Fruit fly (Drosophila melanogaster): ENCODE data around the gene CG4036.

Gene CG4036

DNA sequence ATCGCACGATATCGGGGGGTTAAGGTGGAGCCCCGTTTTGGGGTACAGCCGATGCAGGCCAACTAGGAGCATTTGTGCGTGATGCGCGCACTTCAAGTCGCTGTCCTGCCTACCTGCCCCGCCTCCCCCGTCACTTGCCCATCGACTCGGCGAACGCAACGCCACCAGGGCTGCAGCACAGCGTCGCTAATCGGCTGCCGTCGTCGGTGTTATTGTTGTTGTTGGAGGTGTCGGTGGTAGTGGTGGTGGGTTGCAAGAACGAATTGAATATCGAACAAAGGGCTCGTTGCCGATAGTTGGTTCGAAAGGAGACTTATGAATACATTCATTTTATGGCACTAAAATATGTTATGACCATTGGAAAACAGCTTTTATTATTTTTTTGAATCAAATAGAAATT is 31.8 kb upstream of the CG4036 start (continued):
- TF ChIP-seq D (optimal IDR thresholded peaks at IDR 0.05) (no peak), D (GFP tag; optimal IDR thresholded peaks at IDR 0.05) (no peak), oc (tag; optimal IDR thresholded peaks at IDR 0.05) (peak; percentile 42), Hmr (GFP tag; optimal IDR thresholded peaks at IDR 0.05) (peak; percentile 60), eyg (GFP tag; optimal IDR thresholded peaks at IDR 0.05) (no peak), CG12071 (GFP tag; optimal IDR thresholded peaks at IDR 0.05) (peak; percentile 40), CG11696 (GFP tag; IDR thresholded peaks at IDR 0.05) (no peak), CG13123 (GFP tag; optimal IDR thresholded peaks at IDR 0.05) (no peak), Ptx1 (GFP tag; IDR thresholded peaks at IDR 0.05) (peak; percentile 65), CG2199 (GFP tag; IDR thresholded peaks at IDR 0.05) (peak; percentile 82; the same call in 1 of the 3 replicates), CG33213 (GFP tag; optimal IDR thresholded peaks at IDR 0.05) (peak; percentile 53), gfzf (GFP tag; optimal IDR thresholded peaks at IDR 0.05) (peak; percentile 12), CG15601 (tag; optimal IDR thresholded peaks at IDR 0.05) (peak; percentile 35), CG18599 (GFP tag; optimal IDR thresholded peaks at IDR 0.05) (peak; percentile 58), ssp (GFP tag; IDR thresholded peaks at IDR 0.05) (peak; percentile 45), chm (GFP tag; IDR thresholded peaks at IDR 0.05) (peak; percentile 82), NC2β (GFP tag; optimal IDR thresholded peaks at IDR 0.05) (no peak), CG8944 (GFP tag; optimal IDR thresholded peaks at IDR 0.05) (peak; percentile 64), jigr1 (GFP tag; IDR thresholded peaks at IDR 0.05) (0 out of 3 replicates have a peak, but pooled peaks have one; percentile 16), CG9876 (GFP tag; optimal IDR thresholded peaks at IDR 0.05) (peak; percentile 17), CG31441 (GFP tag; IDR thresholded peaks at IDR 0.05) (peak; percentile 52; the same call in 1 of the 2 replicates), CG10565 (GFP tag; optimal IDR thresholded peaks at IDR 0.05) (no peak), Dref (GFP tag; IDR thresholded peaks at IDR 0.05) (peak; percentile 52), Side (GFP tag; optimal IDR thresholded peaks at IDR 0.05) (no peak), CG4328 (GFP tag; optimal IDR thresholded peaks at IDR 0.05) (peak; percentile 11), Meics (GFP tag; optimal IDR thresholded peaks at IDR 0.05) (peak; percentile 58), CG8281 (tag; optimal IDR thresholded peaks at IDR 0.05) (no peak), CG17359 (tag; optimal IDR thresholded peaks at IDR 0.05) (peak; percentile 42), CoRest (tag; optimal IDR thresholded peaks at IDR 0.05) (peak; percentile 70), HLH3B (GFP tag; IDR thresholded peaks at IDR 0.05) (peak; percentile 62), CTCF (GFP tag; optimal IDR thresholded peaks at IDR 0.05) (peak; percentile 24), salm (tag; optimal IDR thresholded peaks at IDR 0.05) (no peak), Dad (GFP tag; optimal IDR thresholded peaks at IDR 0.05) (peak; percentile 43), CG18619 (GFP tag; optimal IDR thresholded peaks at IDR 0.05) (no peak), CG8359 (GFP tag; optimal IDR thresholded peaks at IDR 0.05; ENCODE audit: borderline replicate concordance) (no peak), scrt (GFP tag; optimal IDR thresholded peaks at IDR 0.05) (no peak), danr (GFP tag; IDR thresholded peaks at IDR 0.05) (peak; percentile 25; the same call in 1 of the 2 replicates), aop (GFP tag; IDR thresholded peaks at IDR 0.05) (no peak), nerfin-2 (GFP tag; IDR thresholded peaks at IDR 0.05; ENCODE audit: partially characterized antibody) (peak; percentile 87), CG30020 (tag; optimal IDR thresholded peaks at IDR 0.05) (peak; percentile 43), wor (GFP tag; IDR thresholded peaks at IDR 0.05) (no peak), CG5180 (GFP tag; optimal IDR thresholded peaks at IDR 0.05) (peak; percentile 70), CG16779 (GFP tag; IDR thresholded peaks at IDR 0.05) (no peak), CG32772 (GFP tag; IDR thresholded peaks at IDR 0.05) (0 out of 2 replicates have a peak, but pooled peaks have one; percentile 41), kay (GFP tag; optimal IDR thresholded peaks at IDR 0.05) (no peak), sd (tag; optimal IDR thresholded peaks at IDR 0.05) (no peak), Drgx (GFP tag; IDR thresholded peaks at IDR 0.05) (peak; percentile 46), sna (GFP tag; IDR thresholded peaks at IDR 0.05; ENCODE audit: partially characterized antibody) (peak; percentile 87), Taf1 (GFP tag; IDR thresholded peaks at IDR 0.05) (no peak), ken (GFP tag; IDR thresholded peaks at IDR 0.05) (peak; percentile 64), pros (GFP tag; optimal IDR thresholded peaks at IDR 0.05) (no peak), CG42726 (GFP tag; IDR thresholded peaks at IDR 0.05; ENCODE audit: partially characterized antibody) (peak; percentile 93)

Measured in whole organism, embryonic.